Worm (Caenorhabditis elegans): Measurements from ENCODE around the gene R08C7.5.

The R08C7.5 gene

ce11 chrIV:4470885-4471772, 41.1 kb downstream of the R08C7.5 start:
- no peak for TF ChIP-seq ceh-43 (GFP tag; optimal IDR thresholded peaks at IDR 0.05)
- TF ChIP-seq lin-13 (tag; optimal IDR thresholded peaks at IDR 0.05), result no peak
- TF ChIP-seq nhr-237 (tag; optimal IDR thresholded peaks at IDR 0.05), result no peak
- no peak for TF ChIP-seq elt-3 (tag; optimal IDR thresholded peaks at IDR 0.05)
- no peak for TF ChIP-seq ceh-39 (tag; optimal IDR thresholded peaks at IDR 0.05)
- TF ChIP-seq drap-1 (GFP tag; optimal IDR thresholded peaks at IDR 0.05), result no peak
- TF ChIP-seq mab-5 (tag; optimal IDR thresholded peaks at IDR 0.05), result no peak
- TF ChIP-seq M03D4.4 (tag; optimal IDR thresholded peaks at IDR 0.05), result no peak
- TF ChIP-seq nhr-12 (tag; optimal IDR thresholded peaks at IDR 0.05), result no peak
- TF ChIP-seq flh-1 (GFP tag; optimal IDR thresholded peaks at IDR 0.05), result no peak
- TF ChIP-seq mls-2 (tag; optimal IDR thresholded peaks at IDR 0.05), result no peak
- TF ChIP-seq unc-62 (GFP tag; optimal IDR thresholded peaks at IDR 0.05), result no peak
- TF ChIP-seq ham-2 (GFP tag; optimal IDR thresholded peaks at IDR 0.05), result no peak
- no peak for TF ChIP-seq tbx-8 (GFP tag; optimal IDR thresholded peaks at IDR 0.05)
- TF ChIP-seq sem-2 (GFP tag; optimal IDR thresholded peaks at IDR 0.05), result no peak
- no peak for TF ChIP-seq snpc-4 (tag; optimal IDR thresholded peaks at IDR 0.05)
- no peak for TF ChIP-seq pha-4 (tag; optimal IDR thresholded peaks at IDR 0.05)

DNA sequence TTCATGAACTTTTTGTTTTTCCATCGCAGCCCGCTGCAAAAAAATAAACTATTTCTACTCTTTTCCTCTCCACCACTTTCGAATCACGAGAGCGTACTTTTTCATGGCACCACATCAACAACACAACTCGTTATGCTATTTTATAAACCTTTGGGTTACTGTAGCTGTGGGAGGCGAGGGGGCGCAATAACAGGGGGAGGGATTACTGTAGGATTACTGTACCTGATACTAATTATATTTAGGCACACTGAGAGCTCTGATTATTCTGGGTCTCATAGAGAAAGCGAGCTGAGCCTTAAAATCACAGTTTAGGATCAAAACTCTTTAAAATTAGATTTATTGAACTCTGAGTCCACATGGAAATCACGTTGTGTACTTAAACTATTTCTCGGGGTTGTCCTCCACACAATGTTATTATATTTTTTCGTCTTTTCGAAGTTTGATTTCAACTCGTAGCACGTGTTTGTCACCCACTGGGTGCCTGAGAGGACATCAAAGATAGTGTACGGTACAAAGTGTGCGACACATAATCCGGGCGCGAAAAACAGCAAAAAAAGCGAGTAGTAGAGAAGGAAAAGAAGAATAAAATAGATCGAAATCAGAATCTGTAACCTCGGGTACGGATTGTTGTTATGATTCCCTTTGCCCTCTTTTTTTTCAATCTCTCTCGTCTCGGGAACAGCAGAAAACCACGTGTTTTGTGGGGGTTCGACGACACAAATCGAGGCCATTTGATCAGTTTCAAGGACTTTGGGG, 42.6 kb downstream of the R08C7.5 start:
- TF ChIP-seq snpc-4 (tag; optimal IDR thresholded peaks at IDR 0.05) (no peak), nhr-2 (tag; optimal IDR thresholded peaks at IDR 0.05) (no peak), nhr-76 (tag; optimal IDR thresholded peaks at IDR 0.05) (no peak), unc-120 (tag; optimal IDR thresholded peaks at IDR 0.05; ENCODE audit: poor library complexity, severe bottlenecking) (no peak), nhr-237 (tag; optimal IDR thresholded peaks at IDR 0.05) (no peak)

DNA sequence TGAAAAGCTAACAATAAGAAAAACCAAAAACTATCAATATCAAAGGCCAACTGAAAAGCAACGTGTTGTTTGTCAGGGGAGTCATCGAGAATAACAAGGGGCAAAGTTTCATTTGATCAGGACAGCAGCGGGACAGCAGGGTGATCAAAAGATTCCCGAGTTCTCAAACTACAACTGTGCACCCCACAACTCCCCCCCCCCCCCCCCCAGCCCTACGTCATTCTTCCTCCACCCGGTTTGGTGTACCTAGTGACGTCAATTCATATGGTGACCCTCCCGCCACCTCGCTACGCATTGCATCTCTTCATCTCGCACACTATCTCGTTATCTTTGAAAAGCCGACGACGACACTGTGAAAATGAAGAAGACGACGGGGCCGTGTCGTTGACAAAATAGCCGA, 43.7 kb downstream of the R08C7.5 start:
- TF ChIP-seq sem-2 (GFP tag; optimal IDR thresholded peaks at IDR 0.05) (no peak), nhr-2 (tag; optimal IDR thresholded peaks at IDR 0.05) (no peak), tbx-8 (GFP tag; optimal IDR thresholded peaks at IDR 0.05) (no peak), nhr-28 (tag; optimal IDR thresholded peaks at IDR 0.05) (no peak), cnd-1 (tag; optimal IDR thresholded peaks at IDR 0.05) (no peak), bed-3 (GFP tag; optimal IDR thresholded peaks at IDR 0.05) (no peak), mep-1 (tag; optimal IDR thresholded peaks at IDR 0.05) (no peak), ham-2 (GFP tag; optimal IDR thresholded peaks at IDR 0.05) (no peak), mab-5 (tag; optimal IDR thresholded peaks at IDR 0.05) (no peak), ztf-11 (tag; optimal IDR thresholded peaks at IDR 0.05) (no peak), nhr-12 (tag; optimal IDR thresholded peaks at IDR 0.05) (no peak), snpc-4 (tag; optimal IDR thresholded peaks at IDR 0.05) (no peak), flh-1 (GFP tag; optimal IDR thresholded peaks at IDR 0.05) (no peak), lsy-2 (tag; optimal IDR thresholded peaks at IDR 0.05) (no peak), nhr-76 (tag; optimal IDR thresholded peaks at IDR 0.05) (no peak), ceh-39 (tag; optimal IDR thresholded peaks at IDR 0.05) (no peak)

- no peak for TF ChIP-seq hlh-1 (tag; optimal IDR thresholded peaks at IDR 0.05)
- no peak for TF ChIP-seq blmp-1 (tag; optimal IDR thresholded peaks at IDR 0.05)
- no peak for TF ChIP-seq pha-4 (tag; optimal IDR thresholded peaks at IDR 0.05)
- TF ChIP-seq ceh-39 (tag; optimal IDR thresholded peaks at IDR 0.05), result no peak
- no peak for TF ChIP-seq elt-3 (tag; optimal IDR thresholded peaks at IDR 0.05)
- TF ChIP-seq sem-2 (GFP tag; optimal IDR thresholded peaks at IDR 0.05), result no peak
- no peak for TF ChIP-seq nhr-28 (tag; optimal IDR thresholded peaks at IDR 0.05)
- TF ChIP-seq sptf-1 (tag; optimal IDR thresholded peaks at IDR 0.05), result no peak
- TF ChIP-seq bed-3 (GFP tag; optimal IDR thresholded peaks at IDR 0.05), result no peak
- no peak for TF ChIP-seq ceh-83 (GFP tag; optimal IDR thresholded peaks at IDR 0.05)
- no peak for TF ChIP-seq lin-13 (tag; optimal IDR thresholded peaks at IDR 0.05)
- TF ChIP-seq mab-5 (tag; optimal IDR thresholded peaks at IDR 0.05), result no peak
- TF ChIP-seq drap-1 (GFP tag; optimal IDR thresholded peaks at IDR 0.05), result no peak
- no peak for TF ChIP-seq ztf-11 (tag; optimal IDR thresholded peaks at IDR 0.05)
- TF ChIP-seq nhr-2 (tag; optimal IDR thresholded peaks at IDR 0.05), result no peak
- TF ChIP-seq lin-32 (GFP tag; optimal IDR thresholded peaks at IDR 0.05), result no peak
- no peak for TF ChIP-seq nhr-12 (tag; optimal IDR thresholded peaks at IDR 0.05)
- TF ChIP-seq lsy-2 (tag; optimal IDR thresholded peaks at IDR 0.05), result no peak
- TF ChIP-seq mep-1 (tag; optimal IDR thresholded peaks at IDR 0.05), result no peak
Observed at ce11 chrIV:4475362-4476086, 45.5 kb downstream of the R08C7.5 start.

Measured in whole organism, mixed stage, embryonic.